Worm (Caenorhabditis elegans): Measurements from ENCODE around the gene T09A5.4.
A peak's percentile ranks its signal among the peaks of the same experiment; 100 is the strongest.

Gene T09A5.4

DNA sequence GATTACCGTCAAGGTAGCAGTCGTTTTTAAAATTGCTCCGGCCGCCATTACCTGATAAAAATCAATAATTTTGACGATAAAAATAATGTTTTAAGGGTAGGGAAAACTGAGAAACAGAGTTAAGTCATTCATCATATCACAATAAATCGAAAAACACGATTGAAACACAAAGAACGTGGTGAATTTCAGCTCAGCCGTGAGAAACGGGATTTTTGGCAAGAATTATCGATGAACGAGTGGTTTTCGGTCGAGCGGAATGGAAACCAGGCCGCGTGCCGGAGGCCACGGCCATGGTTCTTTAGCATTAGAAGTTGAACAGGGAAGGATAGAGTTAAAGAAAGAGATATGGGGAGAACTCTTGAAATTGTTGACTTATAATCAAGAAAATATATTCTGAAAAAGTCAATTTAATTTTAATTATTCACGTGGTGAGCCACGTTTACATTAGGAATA is 33.3 kb downstream of the T09A5.4 start, which contains the start of the genes vha-4 and T01H3.5 (continued):
- TF ChIP-seq K02D7.2 (tag; optimal IDR thresholded peaks at IDR 0.05), result no peak
- TF ChIP-seq unc-3 (GFP tag; conservative IDR thresholded peaks at IDR 0.05), result no peak
- no peak for TF ChIP-seq unc-3 (tag; optimal IDR thresholded peaks at IDR 0.05)
- peak; percentile 18 for TF ChIP-seq ceh-2 (tag; optimal IDR thresholded peaks at IDR 0.05)

DNA sequence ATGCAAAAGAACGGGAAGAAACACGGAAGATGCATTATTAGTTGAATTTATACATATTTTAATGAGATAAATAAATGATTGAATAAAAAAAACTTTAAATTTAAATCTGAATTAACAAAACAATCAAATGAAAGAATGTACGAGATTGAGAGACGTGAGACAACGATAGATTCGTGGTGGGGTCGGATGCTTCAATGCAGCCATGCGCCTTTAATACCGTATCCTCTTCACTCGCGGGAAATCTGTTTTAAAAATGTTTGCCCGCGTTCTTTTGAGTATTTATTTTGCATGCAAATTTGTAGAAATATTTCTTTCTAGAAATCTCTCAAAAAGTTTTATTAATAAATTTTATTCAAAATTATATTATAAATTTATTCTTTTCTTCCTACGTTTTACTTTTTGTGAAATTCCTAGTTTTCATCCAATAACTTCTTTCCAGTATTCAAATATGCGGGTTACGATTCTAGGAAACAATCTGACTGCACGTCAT is 34.4 kb downstream of the T09A5.4 start, which contains the start of gene perm-1:
Gene perm-1, plus strand, starts transcription at position 440 of the 490 bp plus-strand sequence.
- TF ChIP-seq pros-1 (tag; optimal IDR thresholded peaks at IDR 0.05), result no peak
- TF ChIP-seq pqm-1 (tag; optimal IDR thresholded peaks at IDR 0.05), result no peak
- TF ChIP-seq ref-2 (tag; optimal IDR thresholded peaks at IDR 0.05), result no peak

DNA sequence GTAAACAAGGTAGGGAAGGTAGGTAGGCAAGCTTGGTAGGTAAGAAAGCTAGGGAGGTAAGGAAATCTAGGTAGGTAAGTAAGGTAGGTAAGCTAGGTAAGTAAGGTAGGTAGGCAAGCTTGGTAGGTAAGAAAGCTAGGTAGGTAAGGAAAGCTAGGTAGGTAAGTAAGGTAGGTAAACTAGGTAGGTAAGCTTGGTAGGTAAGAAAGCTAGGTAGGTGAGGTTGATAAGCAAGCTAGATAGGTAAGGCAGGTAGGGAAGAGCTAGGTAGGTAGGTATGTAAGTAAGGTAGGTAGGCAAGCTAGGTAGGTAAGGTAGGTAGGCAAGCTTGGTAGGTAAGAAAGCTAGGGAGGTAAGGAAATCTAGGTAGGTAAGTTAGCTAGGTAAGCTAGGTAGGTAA is 37.2 kb downstream of the T09A5.4 start:
- TF ChIP-seq hlh-13 (GFP tag; optimal IDR thresholded peaks at IDR 0.05), result peak; percentile 30

DNA sequence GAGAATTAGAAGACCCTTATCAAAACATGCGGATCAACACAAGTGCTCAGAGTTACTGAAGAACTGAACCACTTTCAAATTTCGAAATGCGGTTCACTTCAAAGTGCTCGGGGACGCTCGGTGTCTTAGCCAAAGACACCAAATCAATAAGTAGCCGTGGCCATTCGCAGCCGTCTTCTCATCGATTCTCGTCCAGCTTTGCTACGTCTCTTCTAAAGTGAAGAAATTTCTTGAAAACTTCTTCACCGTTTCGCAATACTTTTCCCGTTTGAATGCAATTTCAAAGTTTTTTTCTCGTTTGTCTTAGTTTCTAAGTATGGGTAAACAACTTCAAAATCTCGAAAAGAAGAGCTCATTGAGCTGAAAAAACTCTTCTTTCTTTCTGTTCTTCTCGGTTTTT is 38.9 kb downstream of the T09A5.4 start:
- TF ChIP-seq syd-9 (tag; optimal IDR thresholded peaks at IDR 0.05) (no peak), nfya-1 (tag; optimal IDR thresholded peaks at IDR 0.05) (no peak), ceh-48 (tag; optimal IDR thresholded peaks at IDR 0.05) (peak; percentile 92), Y22D7AL.16 (tag; optimal IDR thresholded peaks at IDR 0.05) (no peak)

DNA sequence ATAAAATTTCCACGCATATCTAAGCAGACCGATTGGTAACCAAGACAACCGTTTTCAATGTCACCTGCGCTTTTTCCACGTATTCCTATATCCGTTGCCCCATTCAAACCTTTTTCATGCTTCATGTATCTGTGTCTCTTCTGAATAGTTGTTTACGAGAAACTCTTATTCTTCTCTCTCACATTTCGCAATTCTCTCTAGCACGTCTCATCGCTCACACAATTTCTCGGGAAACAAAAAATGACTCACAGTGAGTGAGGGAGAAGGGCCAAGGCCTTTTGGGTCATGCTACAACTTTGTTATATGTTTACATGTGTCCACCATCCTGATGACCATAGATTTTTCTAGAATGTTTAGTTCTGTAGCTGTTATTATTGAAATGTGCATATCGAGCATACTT is 41.3 kb downstream of the T09A5.4 start:
- TF ChIP-seq fax-1 (tag; optimal IDR thresholded peaks at IDR 0.05) (no peak), unc-55 (GFP tag; optimal IDR thresholded peaks at IDR 0.05) (peak; percentile 19), unc-42 (tag; optimal IDR thresholded peaks at IDR 0.05) (peak; percentile 16), ahr-1 (tag; optimal IDR thresholded peaks at IDR 0.05) (no peak), ceh-48 (tag; optimal IDR thresholded peaks at IDR 0.05) (no peak)

DNA sequence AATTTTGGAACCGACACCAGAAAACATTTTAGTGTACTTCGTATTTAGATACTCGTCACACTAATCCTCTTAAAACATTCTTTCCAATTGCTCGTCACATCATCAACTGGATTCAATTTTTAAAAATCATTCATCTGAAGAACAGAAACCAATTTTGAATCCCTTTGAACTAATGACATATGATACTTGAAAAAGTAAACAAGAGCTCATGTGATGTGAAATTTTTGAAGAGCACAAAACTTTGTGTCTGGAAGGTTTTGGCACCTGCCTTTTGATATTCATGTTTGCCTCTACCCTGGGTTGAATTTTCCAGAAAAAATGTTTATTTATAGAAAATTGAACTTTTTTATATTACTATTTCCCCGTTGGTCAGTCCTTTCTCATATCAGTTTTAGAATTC is 42.8 kb downstream of the T09A5.4 start:
- TF ChIP-seq ceh-19 (GFP tag; optimal IDR thresholded peaks at IDR 0.05) (no peak), nhr-232 (tag; optimal IDR thresholded peaks at IDR 0.05) (no peak), unc-55 (GFP tag; optimal IDR thresholded peaks at IDR 0.05) (no peak), K09A11.1 (tag; optimal IDR thresholded peaks at IDR 0.05; ENCODE audit: insufficient read depth) (no peak), ceh-24 (tag; optimal IDR thresholded peaks at IDR 0.05) (no peak), pag-3 (tag; optimal IDR thresholded peaks at IDR 0.05; ENCODE audit: borderline replicate concordance) (no peak), hlh-15 (tag; optimal IDR thresholded peaks at IDR 0.05) (no peak), ceh-31 (tag; optimal IDR thresholded peaks at IDR 0.05) (no peak), pat-9 (tag; optimal IDR thresholded peaks at IDR 0.05) (no peak), madf-2 (tag; optimal IDR thresholded peaks at IDR 0.05) (no peak), T23F11.4 (GFP tag; optimal IDR thresholded peaks at IDR 0.05) (no peak), unc-86 (tag; optimal IDR thresholded peaks at IDR 0.05) (no peak), ahr-1 (tag; optimal IDR thresholded peaks at IDR 0.05) (no peak), K02D7.2 (tag; optimal IDR thresholded peaks at IDR 0.05) (no peak), eyg-1 (tag; optimal IDR thresholded peaks at IDR 0.05) (no peak), pax-1 (tag; optimal IDR thresholded peaks at IDR 0.05) (no peak), ceh-22 (tag; optimal IDR thresholded peaks at IDR 0.05) (no peak), lim-6 (tag; optimal IDR thresholded peaks at IDR 0.05) (no peak), pqm-1 (tag; optimal IDR thresholded peaks at IDR 0.05) (no peak)

DNA sequence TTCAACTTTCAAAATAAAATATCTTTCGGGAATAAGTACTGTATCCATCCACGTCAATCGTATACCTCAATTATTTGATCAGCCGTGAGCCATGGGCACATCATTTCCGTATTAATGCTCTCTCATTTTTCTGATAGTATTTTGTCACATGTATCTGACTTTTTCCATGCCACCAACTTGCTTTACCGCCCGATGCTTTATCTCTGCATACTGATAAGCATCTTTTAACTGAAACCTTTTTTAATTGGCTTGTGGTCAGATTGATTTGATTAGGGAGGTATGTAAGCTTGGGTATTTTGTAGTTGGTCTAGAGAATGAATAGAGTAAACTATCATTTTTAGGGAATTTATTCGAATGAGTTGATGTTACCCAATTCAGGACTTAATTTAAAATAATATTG is 43.3 kb downstream of the T09A5.4 start:
- TF ChIP-seq npax-4 (tag; optimal IDR thresholded peaks at IDR 0.05) (no peak), sdc-2 (tag; optimal IDR thresholded peaks at IDR 0.05) (no peak), pat-9 (tag; optimal IDR thresholded peaks at IDR 0.05) (no peak), che-1 (tag; optimal IDR thresholded peaks at IDR 0.05) (no peak), gmeb-2 (tag; optimal IDR thresholded peaks at IDR 0.05) (no peak), unc-42 (tag; optimal IDR thresholded peaks at IDR 0.05) (no peak), sox-4 (tag; optimal IDR thresholded peaks at IDR 0.05) (no peak), hlh-13 (GFP tag; optimal IDR thresholded peaks at IDR 0.05) (no peak), T23F11.4 (GFP tag; optimal IDR thresholded peaks at IDR 0.05) (no peak), fax-1 (tag; optimal IDR thresholded peaks at IDR 0.05) (no peak), ama-1 (optimal IDR thresholded peaks at IDR 0.05) (no peak), elt-4 (tag; optimal IDR thresholded peaks at IDR 0.05) (no peak), C08G9.2 (tag; optimal IDR thresholded peaks at IDR 0.05) (no peak), pha-2 (tag; optimal IDR thresholded peaks at IDR 0.05) (no peak), pros-1 (tag; optimal IDR thresholded peaks at IDR 0.05) (no peak), nhr-232 (tag; optimal IDR thresholded peaks at IDR 0.05) (no peak), hlh-6 (tag; optimal IDR thresholded peaks at IDR 0.05) (no peak)
